Fruit fly (Drosophila melanogaster) whole organism, embryonic: ENCODE data around the gene p24-1.

Experiments
- CG10267 ChIP-seq: fragments of 200-800 bp; sonication (Bioruptor generic); optimal IDR thresholded peaks from 2 replicates; lab custom pipeline; 2018; ENCODE audit warnings: missing biosample characterization, mild to moderate bottlenecking, missing genetic modification characterization, moderate library complexity
- CG10431 ChIP-seq: fragments of 200-800 bp; sonication (Bioruptor generic); optimal IDR thresholded peaks from 3 replicates; lab custom pipeline; 2018; ENCODE audit warnings: missing biosample characterization, mild to moderate bottlenecking, missing genetic modification characterization
- CG12942 ChIP-seq: fragments of 200-800 bp; sonication (Bioruptor generic); optimal IDR thresholded peaks from 3 replicates; lab custom pipeline; 2016; ENCODE audit warnings: missing biosample characterization, missing genetic modification characterization
- CG14050 ChIP-seq: fragments of 200-800 bp; sonication (Bioruptor generic); IDR thresholded peaks from 3 replicates; pipeline ENCODE4 v1.3.6; 2022; ENCODE audit warnings: missing biosample characterization, missing genetic modification characterization
- CG15269 ChIP-seq: fragments of 200-800 bp; sonication (Bioruptor generic); optimal IDR thresholded peaks from 2 replicates; lab custom pipeline; 2018; ENCODE audit warnings: missing biosample characterization, mild to moderate bottlenecking, missing genetic modification characterization, moderate library complexity
- CG15601 ChIP-seq: fragments of 200-800 bp; sonication (Bioruptor generic); optimal IDR thresholded peaks from 3 replicates; lab custom pipeline; 2019; ENCODE audit warnings: missing biosample characterization, mild to moderate bottlenecking, missing genetic modification characterization, moderate library complexity
- CG16813 ChIP-seq: fragments of 200-800 bp; sonication (Bioruptor generic); IDR thresholded peaks from 3 replicates; pipeline ENCODE4 v1.3.6; 2022; ENCODE audit warnings: missing biosample characterization, missing genetic modification characterization; ENCODE audit not compliant: partially characterized antibody
- CG17328 ChIP-seq: fragments of 200-800 bp; sonication (Bioruptor generic); IDR thresholded peaks from 2 replicates; pipeline ENCODE4 v1.3.6; 2022; ENCODE audit warnings: missing biosample characterization, missing genetic modification characterization
- CG18262 ChIP-seq: fragments of 200-800 bp; optimal IDR thresholded peaks from 3 replicates; lab custom pipeline; 2019; ENCODE audit warnings: missing biosample characterization, mild to moderate bottlenecking, missing genetic modification characterization, moderate library complexity
- CG3281 ChIP-seq: fragments of 200-800 bp; sonication (Bioruptor generic); optimal IDR thresholded peaks from 3 replicates; lab custom pipeline; 2017; ENCODE audit warnings: missing biosample characterization, mild to moderate bottlenecking, missing genetic modification characterization
- CG34224 ChIP-seq: fragments of 200-800 bp; sonication (Bioruptor generic); IDR thresholded peaks from 3 replicates; pipeline ENCODE4 v1.3.6; 2022; ENCODE audit warnings: missing biosample characterization, missing genetic modification characterization; ENCODE audit not compliant: partially characterized antibody
- CG3838 ChIP-seq: fragments of 200-800 bp; sonication (Bioruptor generic); optimal IDR thresholded peaks from 3 replicates; lab custom pipeline; 2016; ENCODE audit warnings: missing biosample characterization, missing genetic modification characterization
- CG4404 ChIP-seq: fragments of 200-800 bp; sonication (Bioruptor generic); IDR thresholded peaks from 2 replicates; pipeline ENCODE4 v1.3.6; 2022; ENCODE audit warnings: missing biosample characterization, missing genetic modification characterization
- CG6854 ChIP-seq: fragments of 200-800 bp; sonication (Bioruptor generic); optimal IDR thresholded peaks from 3 replicates; lab custom pipeline; 2017; ENCODE audit warnings: missing biosample characterization, mild to moderate bottlenecking, missing genetic modification characterization
- CG9609 ChIP-seq: fragments of 200-800 bp; sonication (Bioruptor generic); optimal IDR thresholded peaks from 3 replicates; lab custom pipeline; 2016; ENCODE audit warnings: missing biosample characterization, missing genetic modification characterization
- Dek ChIP-seq: fragments of 200-800 bp; sonication (Bioruptor generic); optimal IDR thresholded peaks from 3 replicates; lab custom pipeline; 2019; ENCODE audit warnings: missing biosample characterization, mild to moderate bottlenecking, missing genetic modification characterization, moderate library complexity
- Doc2 ChIP-seq: fragments of 200-800 bp; sonication (Bioruptor generic); IDR thresholded peaks from 2 replicates; pipeline ENCODE4 v1.3.6; 2022; ENCODE audit warnings: missing biosample characterization, missing genetic modification characterization
- Doc3 ChIP-seq: fragments of 200-800 bp; sonication (Bioruptor generic); IDR thresholded peaks from 3 replicates; pipeline ENCODE4 v1.3.6; 2022; ENCODE audit warnings: missing biosample characterization, missing genetic modification characterization; ENCODE audit not compliant: partially characterized antibody
- H15 ChIP-seq: fragments of 200-800 bp; sonication (Bioruptor generic); IDR thresholded peaks from 3 replicates; pipeline ENCODE4 v1.3.6; 2022; ENCODE audit warnings: missing biosample characterization, missing genetic modification characterization
- Kr ChIP-seq: fragments of 200-800 bp; sonication (Bioruptor generic); optimal IDR thresholded peaks from 2 replicates; lab custom pipeline; 2017; ENCODE audit warnings: missing biosample characterization, mild to moderate bottlenecking, missing genetic modification characterization
- NFAT ChIP-seq: fragments of 200-800 bp; sonication (Bioruptor generic); IDR thresholded peaks from 2 replicates; pipeline ENCODE4 v1.3.6; 2022; ENCODE audit warnings: missing biosample characterization, missing genetic modification characterization
- Neu2 ChIP-seq: fragments of 200-800 bp; sonication (Bioruptor generic); optimal IDR thresholded peaks from 3 replicates; lab custom pipeline; 2016; ENCODE audit warnings: missing biosample characterization, missing genetic modification characterization, borderline replicate concordance
- Nf-YB ChIP-seq: fragments of 200-800 bp; sonication (Bioruptor generic); optimal IDR thresholded peaks from 3 replicates; lab custom pipeline; 2019; ENCODE audit warnings: missing biosample characterization, mild to moderate bottlenecking, missing genetic modification characterization, moderate library complexity
- Oli ChIP-seq: fragments of 200-800 bp; sonication (Bioruptor generic); optimal IDR thresholded peaks from 2 replicates; lab custom pipeline; 2018; ENCODE audit warnings: missing biosample characterization, mild to moderate bottlenecking, missing genetic modification characterization, moderate library complexity
- Poxn ChIP-seq: fragments of 200-800 bp; sonication (Bioruptor generic); IDR thresholded peaks from 2 replicates; pipeline ENCODE4 v1.3.6; 2022; ENCODE audit warnings: missing biosample characterization, missing genetic modification characterization
- Ssrp ChIP-seq: fragments of 200-800 bp; sonication (Bioruptor generic); optimal IDR thresholded peaks from 2 replicates; lab custom pipeline; 2018; ENCODE audit warnings: missing biosample characterization, mild to moderate bottlenecking, missing genetic modification characterization, moderate library complexity
- ab ChIP-seq: fragments of 200-800 bp; sonication (Bioruptor generic); optimal IDR thresholded peaks from 2 replicates; lab custom pipeline; 2016; ENCODE audit warnings: missing biosample characterization, missing genetic modification characterization
- ac ChIP-seq: fragments of 200-800 bp; sonication (Bioruptor generic); optimal IDR thresholded peaks from 3 replicates; lab custom pipeline; 2017; ENCODE audit warnings: missing biosample characterization, mild to moderate bottlenecking, missing genetic modification characterization
- bab2 ChIP-seq: fragments of 200-800 bp; sonication (Bioruptor generic); optimal IDR thresholded peaks from 2 replicates; lab custom pipeline; 2016; ENCODE audit warnings: missing biosample characterization, missing genetic modification characterization
- cato ChIP-seq: fragments of 200-800 bp; sonication (Bioruptor generic); optimal IDR thresholded peaks from 2 replicates; lab custom pipeline; 2016; ENCODE audit warnings: missing biosample characterization, missing genetic modification characterization, borderline replicate concordance
- chif ChIP-seq, 2 experiments: fragments of 200-800 bp; sonication (Bioruptor generic); optimal IDR thresholded peaks; 3 replicates each; lab custom pipeline; 2016; ENCODE audit warnings: missing biosample characterization in 2 of 2, missing genetic modification characterization in 2 of 2
- crc ChIP-seq: fragments of 200-800 bp; sonication (Bioruptor generic); optimal IDR thresholded peaks from 2 replicates; lab custom pipeline; 2016; ENCODE audit warnings: missing biosample characterization, missing genetic modification characterization
- crol ChIP-seq: fragments of 200-800 bp; sonication (Bioruptor generic); IDR thresholded peaks from 2 replicates; pipeline ENCODE4 v1.3.6; 2022; ENCODE audit warnings: missing biosample characterization, missing genetic modification characterization
- dmrt11E ChIP-seq: fragments of 200-800 bp; sonication (Bioruptor generic); optimal IDR thresholded peaks from 3 replicates; lab custom pipeline; 2018; ENCODE audit warnings: missing biosample characterization, mild to moderate bottlenecking, missing genetic modification characterization, moderate library complexity
- dmrt99B ChIP-seq: fragments of 200-800 bp; sonication (Bioruptor generic); optimal IDR thresholded peaks from 2 replicates; lab custom pipeline; 2018; ENCODE audit warnings: missing biosample characterization, mild to moderate bottlenecking, missing genetic modification characterization, moderate library complexity
- gem ChIP-seq: fragments of 200-800 bp; sonication (Bioruptor generic); optimal IDR thresholded peaks from 2 replicates; lab custom pipeline; 2019; ENCODE audit warnings: missing biosample characterization, mild to moderate bottlenecking, missing genetic modification characterization, moderate library complexity
- gfzf ChIP-seq: fragments of 200-800 bp; sonication (Bioruptor generic); optimal IDR thresholded peaks from 2 replicates; lab custom pipeline; 2016; ENCODE audit warnings: missing biosample characterization, mild to moderate bottlenecking, missing genetic modification characterization, moderate library complexity
- nerfin-2 ChIP-seq: fragments of 200-800 bp; sonication (Bioruptor generic); IDR thresholded peaks from 2 replicates; pipeline ENCODE4 v1.3.6; 2022; ENCODE audit warnings: missing biosample characterization, missing genetic modification characterization; ENCODE audit not compliant: partially characterized antibody
- nmo ChIP-seq: fragments of 200-800 bp; sonication (Bioruptor generic); optimal IDR thresholded peaks from 2 replicates; lab custom pipeline; 2018; ENCODE audit warnings: missing biosample characterization, mild to moderate bottlenecking, missing genetic modification characterization, moderate library complexity
- onecut ChIP-seq: fragments of 200-800 bp; sonication (Bioruptor generic); IDR thresholded peaks from 2 replicates; pipeline ENCODE4 v1.3.6; 2022; ENCODE audit warnings: missing biosample characterization, missing genetic modification characterization
- pros ChIP-seq: fragments of 200-800 bp; sonication (Bioruptor generic); optimal IDR thresholded peaks from 3 replicates; lab custom pipeline; 2019; ENCODE audit warnings: missing biosample characterization, mild to moderate bottlenecking, missing genetic modification characterization, moderate library complexity
- run ChIP-seq: fragments of 200-800 bp; sonication (Bioruptor generic); optimal IDR thresholded peaks from 3 replicates; lab custom pipeline; 2018; ENCODE audit warnings: missing biosample characterization, mild to moderate bottlenecking, missing genetic modification characterization
- sim ChIP-seq: fragments of 200-800 bp; sonication (Bioruptor generic); IDR thresholded peaks from 2 replicates; pipeline ENCODE4 v1.3.6; 2022; ENCODE audit warnings: missing biosample characterization, missing genetic modification characterization
- sob ChIP-seq: fragments of 200-800 bp; sonication (Bioruptor generic); IDR thresholded peaks from 2 replicates; pipeline ENCODE4 v1.3.6; 2022; ENCODE audit warnings: missing biosample characterization, missing genetic modification characterization
- trem ChIP-seq: fragments of 200-800 bp; optimal IDR thresholded peaks from 3 replicates; lab custom pipeline; 2019; ENCODE audit warnings: missing biosample characterization, mild to moderate bottlenecking, missing genetic modification characterization, moderate library complexity
- unpg ChIP-seq: fragments of 200-800 bp; sonication (Bioruptor generic); optimal IDR thresholded peaks from 3 replicates; lab custom pipeline; 2018; ENCODE audit warnings: missing biosample characterization, mild to moderate bottlenecking, missing genetic modification characterization, moderate library complexity
- wek ChIP-seq: fragments of 200-800 bp; sonication (Bioruptor generic); optimal IDR thresholded peaks from 3 replicates; lab custom pipeline; 2018; ENCODE audit warnings: missing biosample characterization, mild to moderate bottlenecking, missing genetic modification characterization, moderate library complexity
- zfh2 ChIP-seq: fragments of 200-800 bp; sonication (Bioruptor generic); optimal IDR thresholded peaks from 2 replicates; lab custom pipeline; 2016; ENCODE audit warnings: missing biosample characterization, missing genetic modification characterization

p24-1 gene

dm6 chrX:11818047-11818766 is 34.1 kb downstream of the p24-1 start (continued):
- peak; percentile 89 for TF ChIP-seq wek (GFP tag; lab: Kevin White, UChicago)
- TF ChIP-seq CG12942 (GFP tag; lab: Kevin White, UChicago) = peak; percentile 93
- peak; percentile 91 for TF ChIP-seq Ssrp
- peak; percentile 85 for TF ChIP-seq onecut (GFP tag; lab: Robert Waterston, UW)
- peak; percentile 82 for TF ChIP-seq CG4404 (GFP tag; lab: Robert Waterston, UW)
- TF ChIP-seq CG15601 (tag; lab: Kevin White, UChicago) = peak; percentile 91
- TF ChIP-seq gem (tag; lab: Kevin White, UChicago) = peak; percentile 97
- peak; percentile 92 for TF ChIP-seq bab2 (GFP tag; lab: Kevin White, UChicago)
- TF ChIP-seq ac (GFP tag; lab: Kevin White, UChicago) = peak; percentile 80
- no peak for TF ChIP-seq crol (GFP tag; lab: Robert Waterston, UW)
- peak; percentile 72 for TF ChIP-seq Doc2 (GFP tag; lab: Robert Waterston, UW)
- TF ChIP-seq CG3838 (GFP tag; lab: Kevin White, UChicago) = peak; percentile 90
- no peak; the same call in 2 of the 3 replicates for TF ChIP-seq CG34224 (GFP tag; lab: Robert Waterston, UW)
- peak; percentile 83 for TF ChIP-seq NFAT (GFP tag; lab: Robert Waterston, UW)
- peak; percentile 84 for TF ChIP-seq CG6854
- peak; percentile 97 for TF ChIP-seq CG17328
- peak; percentile 93 for TF ChIP-seq H15
- peak; percentile 88 for TF ChIP-seq run
- peak; percentile 75 for TF ChIP-seq ab
- peak; percentile 82 for TF ChIP-seq Nf-YB (GFP tag; lab: Kevin White, UChicago)
- peak; percentile 19; the same call in 1 of the 2 replicates for TF ChIP-seq nerfin-2 (GFP tag; lab: Robert Waterston, UW)
- peak; percentile 92 for TF ChIP-seq trem (tag; lab: Kevin White, UChicago)
- peak; percentile 97 for TF ChIP-seq dmrt99B (tag; lab: Kevin White, UChicago)
- peak; percentile 39; the same call in 2 of the 3 replicates for TF ChIP-seq CG16813
- TF ChIP-seq Poxn (GFP tag; lab: Robert Waterston, UW) = peak; percentile 77
- TF ChIP-seq cato = peak; percentile 85
- peak; percentile 96 for TF ChIP-seq CG15269
- TF ChIP-seq crc (GFP tag; lab: Kevin White, UChicago) = peak; percentile 93
- TF ChIP-seq Neu2 (GFP tag; lab: Kevin White, UChicago) = peak; percentile 82
- TF ChIP-seq chif (GFP tag; optimal IDR thresholded peaks at IDR 0.05; lab: Kevin White, UChicago) = peak; percentile 95 to 96
- peak; percentile 95 for TF ChIP-seq CG18262
- peak; percentile 97 for TF ChIP-seq unpg (GFP tag; lab: Kevin White, UChicago)
- peak; percentile 95 for TF ChIP-seq CG9609 (GFP tag; lab: Kevin White, UChicago)
- peak; percentile 37; the same call in 1 of the 3 replicates for TF ChIP-seq Doc3 (GFP tag; lab: Robert Waterston, UW)
- TF ChIP-seq zfh2 (GFP tag; lab: Kevin White, UChicago) = peak; percentile 87
- TF ChIP-seq CG3281 = peak; percentile 92
- peak; percentile 96 for TF ChIP-seq Oli (tag; lab: Kevin White, UChicago)
- TF ChIP-seq sim (GFP tag; lab: Robert Waterston, UW) = peak; percentile 88
- peak; percentile 87 for TF ChIP-seq Dek (tag; lab: Kevin White, UChicago)
- peak; percentile 95 for TF ChIP-seq nmo (GFP tag; lab: Kevin White, UChicago)
- TF ChIP-seq gfzf (GFP tag; lab: Kevin White, UChicago) = no peak
- TF ChIP-seq CG10267 = peak; percentile 89
- TF ChIP-seq sob (GFP tag; lab: Robert Waterston, UW) = peak; percentile 94
- TF ChIP-seq CG14050 (GFP tag; lab: Robert Waterston, UW) = peak; percentile 95
- peak; percentile 49 for TF ChIP-seq pros (GFP tag; lab: Kevin White, UChicago)
- TF ChIP-seq dmrt11E (tag; lab: Kevin White, UChicago) = peak; percentile 94
- peak; percentile 66 for TF ChIP-seq CG10431
- TF ChIP-seq Kr = no peak
